Worm (Caenorhabditis elegans) whole organism, L1 larva: Measurements from ENCODE around the gene inx-2.

Experiments used
- aha-1 ChIP-seq: fragments of 150-350 bp; optimal IDR thresholded peaks from 2 replicates; lab custom pipeline; 2014; ENCODE audit warnings: missing biosample characterization, missing genetic modification characterization
- aly-2 ChIP-seq: fragments of 150-350 bp; optimal IDR thresholded peaks from 2 replicates; lab custom pipeline; 2014; ENCODE audit warnings: missing biosample characterization, missing genetic modification characterization
- blmp-1 ChIP-seq: fragments of 150-350 bp; optimal IDR thresholded peaks from 2 replicates; lab custom pipeline; 2014; ENCODE audit warnings: missing biosample characterization, missing genetic modification characterization
- ceh-63 ChIP-seq: fragments of 200-800 bp; sonication (Bioruptor generic); optimal IDR thresholded peaks from 2 replicates; lab custom pipeline; 2018; ENCODE audit warnings: mild to moderate bottlenecking, missing genetic modification characterization, missing compliant biosample characterization
- ces-1 ChIP-seq: fragments of 150-350 bp; optimal IDR thresholded peaks from 2 replicates; lab custom pipeline; 2014; ENCODE audit warnings: missing biosample characterization, missing genetic modification reagents, missing genetic modification characterization
- dsc-1 ChIP-seq: sonication (generic microtip); optimal IDR thresholded peaks from 2 replicates; lab custom pipeline; 2016; ENCODE audit warnings: mild to moderate bottlenecking, missing genetic modification characterization, missing compliant biosample characterization
- efl-1 ChIP-seq, 4 experiments: fragments of 150-350 bp; optimal IDR thresholded peaks in 3 of 4; peaks in 1 of 4; 1 replicate in 1 of 4; 2 replicates in 3 of 4; lab custom pipeline; 2014; ENCODE audit warnings: missing biosample characterization in 2 of 4, missing genetic modification characterization in 2 of 4, missing genetic modification reagents in 2 of 4
- efl-3 ChIP-seq: fragments of 200-800 bp; sonication (Bioruptor generic); optimal IDR thresholded peaks from 2 replicates; lab custom pipeline; 2018; ENCODE audit warnings: mild to moderate bottlenecking, missing genetic modification characterization, missing compliant biosample characterization
- egl-27 ChIP-seq, 2 experiments: fragments of 150-350 bp in 1 of 2; sonication (generic microtip); optimal IDR thresholded peaks; 3 replicates each; lab custom pipeline; 2017 to 2018; ENCODE audit warnings: missing biosample characterization in 2 of 2, missing genetic modification characterization in 2 of 2, missing genetic modification reagents in 2 of 2
- elt-2 ChIP-seq: sonication (generic microtip); optimal IDR thresholded peaks from 2 replicates; lab custom pipeline; 2016; ENCODE audit warnings: missing genetic modification characterization, mild to moderate bottlenecking, inconsistent platforms, missing compliant biosample characterization, missing genetic modification reagents
- ets-5 ChIP-seq: fragments of 200-800 bp; sonication (Bioruptor generic); IDR thresholded peaks from 2 replicates; pipeline ENCODE4 v1.3.6; 2022; ENCODE audit warnings: missing genetic modification characterization, missing compliant biosample characterization
- fkh-8 ChIP-seq: sonication (generic microtip); optimal IDR thresholded peaks from 2 replicates; lab custom pipeline; 2016; ENCODE audit warnings: mild to moderate bottlenecking, missing genetic modification characterization, missing compliant biosample characterization
- isw-1 ChIP-seq: fragments of 200-800 bp; sonication (Bioruptor generic); IDR thresholded peaks from 2 replicates; pipeline ENCODE4 v1.3.6; 2022; ENCODE audit warnings: missing genetic modification characterization, missing compliant biosample characterization
- lin-14 ChIP-seq: fragments of 200-800 bp; sonication (Bioruptor generic); optimal IDR thresholded peaks from 2 replicates; lab custom pipeline; 2018; ENCODE audit warnings: mild to moderate bottlenecking, missing genetic modification characterization, moderate library complexity, missing compliant biosample characterization
- lin-15B ChIP-seq: fragments of 150-350 bp; sonication (generic microtip); optimal IDR thresholded peaks from 3 replicates; lab custom pipeline; 2014; ENCODE audit warnings: missing biosample characterization, missing genetic modification characterization
- lin-35 ChIP-seq, 2 experiments: fragments of 150-350 bp; optimal IDR thresholded peaks; 2 replicates each; lab custom pipeline; 2014; ENCODE audit warnings: missing biosample characterization in 2 of 2, missing genetic modification characterization in 2 of 2, missing genetic modification reagents in 2 of 2
- lsy-2 ChIP-seq, 2 experiments: fragments of 150-350 bp; optimal IDR thresholded peaks; 2 replicates each; lab custom pipeline; 2014; ENCODE audit warnings: missing biosample characterization in 2 of 2, missing genetic modification characterization in 2 of 2
- mep-1 ChIP-seq: fragments of 150-350 bp; optimal IDR thresholded peaks from 2 replicates; lab custom pipeline; 2014; ENCODE audit warnings: missing biosample characterization, missing genetic modification characterization
- nhr-19 ChIP-seq: fragments of 200-800 bp; sonication (Bioruptor generic); conservative IDR thresholded peaks from 2 replicates; pipeline ENCODE4 v1.3.6; 2022; ENCODE audit warnings: missing genetic modification characterization, missing compliant biosample characterization
- nhr-47 ChIP-seq: sonication (generic microtip); optimal IDR thresholded peaks from 2 replicates; lab custom pipeline; 2016; ENCODE audit warnings: mild to moderate bottlenecking, missing genetic modification characterization, moderate library complexity, missing compliant biosample characterization
- nhr-71 ChIP-seq: sonication (generic microtip); optimal IDR thresholded peaks from 2 replicates; lab custom pipeline; 2016; ENCODE audit warnings: mild to moderate bottlenecking, missing genetic modification characterization, moderate library complexity, missing compliant biosample characterization
- nhr-76 ChIP-seq: sonication (generic microtip); optimal IDR thresholded peaks from 2 replicates; lab custom pipeline; 2017; ENCODE audit warnings: missing biosample characterization, missing genetic modification characterization
- nhr-77 ChIP-seq: fragments of 150-350 bp; optimal IDR thresholded peaks from 2 replicates; lab custom pipeline; 2014; ENCODE audit warnings: missing biosample characterization, missing genetic modification characterization
- nhr-85 ChIP-seq: sonication (generic microtip); peaks from one replicate; lab custom pipeline; 2016; ENCODE audit warnings: missing genetic modification characterization, inconsistent platforms, missing compliant biosample characterization
- pax-3 ChIP-seq: fragments of 200-800 bp; sonication (Bioruptor generic); optimal IDR thresholded peaks from 2 replicates; lab custom pipeline; 2018; ENCODE audit warnings: mild to moderate bottlenecking, missing genetic modification characterization, moderate library complexity, missing compliant biosample characterization
- skn-1 ChIP-seq: fragments of 150-350 bp; optimal IDR thresholded peaks from 2 replicates; lab custom pipeline; 2014; ENCODE audit warnings: missing biosample characterization, missing genetic modification characterization
- snpc-4 ChIP-seq: fragments of 150-350 bp; optimal IDR thresholded peaks from 2 replicates; lab custom pipeline; 2014; ENCODE audit warnings: missing biosample characterization, missing genetic modification characterization
- tbx-2 ChIP-seq: sonication (generic microtip); optimal IDR thresholded peaks from 2 replicates; lab custom pipeline; 2016; ENCODE audit warnings: missing genetic modification characterization, missing compliant biosample characterization
- tlp-1 ChIP-seq: fragments of 150-350 bp; optimal IDR thresholded peaks from 2 replicates; lab custom pipeline; 2014; ENCODE audit warnings: missing biosample characterization, missing genetic modification characterization
- unc-30 ChIP-seq: sonication (generic microtip); optimal IDR thresholded peaks from 2 replicates; lab custom pipeline; 2017; ENCODE audit warnings: missing biosample characterization, missing genetic modification characterization
- ztf-4 ChIP-seq: fragments of 150-350 bp; optimal IDR thresholded peaks from 2 replicates; lab custom pipeline; 2014; ENCODE audit warnings: missing biosample characterization, missing genetic modification characterization

The inx-2 gene

DNA sequence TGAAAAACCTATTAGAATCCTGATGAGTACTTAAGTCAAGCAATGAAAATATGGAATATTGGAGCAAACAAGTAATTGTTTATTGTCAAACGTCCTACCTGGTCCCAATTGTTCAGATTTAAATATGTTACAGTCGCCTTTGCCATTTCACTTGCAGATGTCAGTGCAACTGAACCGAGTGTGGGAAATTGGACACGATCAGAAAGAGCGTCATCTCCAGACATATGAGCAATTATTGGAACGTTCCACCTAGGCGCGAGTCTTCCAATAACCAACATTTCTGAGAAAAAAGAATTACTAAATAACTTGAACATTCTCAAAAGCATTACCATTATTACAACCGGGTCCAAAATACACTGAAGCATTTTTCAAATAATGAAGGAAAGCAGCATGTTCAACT lies 40.6 kb upstream of the inx-2 start (continued):
- no peak for TF ChIP-seq isw-1 (GFP tag; lab: Robert Waterston, UW)

DNA sequence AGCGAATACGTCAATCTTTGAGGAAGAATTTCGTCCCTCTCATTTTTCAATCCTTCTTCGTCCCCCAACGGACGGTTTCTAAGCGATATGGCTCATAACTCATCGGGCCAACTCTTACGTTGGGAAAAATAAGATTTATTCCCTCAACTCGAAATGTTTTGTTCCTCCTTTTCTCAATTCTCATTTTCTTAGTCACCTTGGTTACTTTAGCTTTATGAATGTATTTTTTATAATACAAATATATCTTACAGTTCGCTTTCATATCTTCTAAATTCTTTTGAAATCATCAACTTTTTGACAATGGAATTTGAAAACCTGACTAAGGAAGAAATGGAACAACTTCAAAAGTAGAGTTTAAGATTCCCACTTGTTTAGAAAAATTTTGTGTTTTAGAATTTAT lies 32.9 kb upstream of the inx-2 start, which contains the start of gene npr-9:
Gene npr-9 (plus strand): TSS at position 301 of the 400 bp plus-strand sequence.
- TF ChIP-seq nhr-19 (GFP tag; lab: Robert Waterston, UW) (no peak), ces-1 (GFP tag; lab: Kevin White, UChicago) (no peak), skn-1 (tag; lab: Kevin White, UChicago) (no peak), nhr-85 (tag; lab: Kevin White, UChicago) (no peak), ceh-63 (GFP tag; lab: Kevin White, UChicago) (no peak), mep-1 (tag; lab: Kevin White, UChicago) (no peak), egl-27 (tag; optimal IDR thresholded peaks at IDR 0.05; lab: Kevin White, UChicago) (no peak), dsc-1 (no peak), ets-5 (no peak), lsy-2 (tag; optimal IDR thresholded peaks at IDR 0.05; lab: Kevin White, UChicago) (no peak), nhr-47 (tag; lab: Kevin White, UChicago) (no peak), nhr-77 (no peak), snpc-4 (no peak), tlp-1 (no peak)

DNA sequence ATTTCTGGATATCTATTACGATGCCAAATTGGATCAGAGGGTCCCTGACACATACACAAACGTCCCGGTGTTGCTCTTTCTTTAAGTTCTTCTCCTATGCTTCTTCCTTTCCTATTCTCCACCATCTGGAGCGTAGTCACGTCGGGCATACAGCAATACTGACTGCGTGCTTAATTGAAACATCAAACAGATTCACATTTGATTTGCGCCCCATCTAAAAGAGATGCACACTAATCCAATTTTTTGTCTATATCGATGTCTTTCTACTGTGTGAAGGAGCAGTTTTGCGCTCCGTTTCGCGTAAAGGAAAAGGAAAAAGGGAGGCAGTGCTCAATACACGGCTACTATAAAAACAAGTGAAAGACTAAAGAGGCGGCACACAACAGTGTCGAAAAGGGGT lies 32.2 kb upstream of the inx-2 start:
- peak; percentile 63 for TF ChIP-seq lin-14 (GFP tag; lab: Kevin White, UChicago)
- no peak for TF ChIP-seq efl-1 (optimal IDR thresholded peaks at IDR 0.05; lab: Kevin White, UChicago)
- TF ChIP-seq efl-1 (GFP tag; optimal IDR thresholded peaks at IDR 0.05 in 1 of 2; lab: Kevin White, UChicago): peak in 1 of 2 experiments; percentile 53
- no peak for TF ChIP-seq aha-1 (tag; lab: Kevin White, UChicago)
- no peak for TF ChIP-seq nhr-71 (tag; lab: Kevin White, UChicago)

DNA sequence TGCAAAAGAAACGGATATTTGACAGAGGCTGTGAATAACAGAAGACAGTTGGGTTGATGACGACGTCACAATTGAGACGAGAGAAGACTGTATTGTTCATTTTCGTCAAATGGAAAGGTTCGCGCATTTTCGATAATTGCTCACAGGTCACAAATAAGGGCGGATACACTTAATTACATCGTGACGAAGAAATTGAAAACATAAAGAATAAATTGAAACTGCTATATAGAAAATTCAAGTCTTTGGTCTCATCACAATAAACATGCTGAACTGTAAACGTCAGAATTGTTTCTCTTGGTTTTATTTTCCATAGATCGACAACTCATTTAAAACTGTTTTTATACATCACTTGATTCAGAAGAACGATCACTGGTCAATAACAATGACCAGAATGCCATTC lies 30.3 kb upstream of the inx-2 start, which contains the start of gene ZK455.5:
Gene ZK455.5 (minus strand): TSS at position 101 of the 400 bp plus-strand sequence.
- TF ChIP-seq nhr-76 (tag; lab: Kevin White, UChicago) (no peak), nhr-19 (GFP tag; lab: Robert Waterston, UW) (no peak), unc-30 (no peak), pax-3 (tag; lab: Kevin White, UChicago) (no peak), egl-27 (tag; optimal IDR thresholded peaks at IDR 0.05; lab: Kevin White, UChicago) (no peak), blmp-1 (tag; lab: Kevin White, UChicago) (peak; percentile 14), lin-15B (tag; lab: Kevin White, UChicago) (no peak), aly-2 (tag; lab: Kevin White, UChicago) (no peak), lin-35 (GFP tag; optimal IDR thresholded peaks at IDR 0.05; lab: Kevin White, UChicago) (no peak)

DNA sequence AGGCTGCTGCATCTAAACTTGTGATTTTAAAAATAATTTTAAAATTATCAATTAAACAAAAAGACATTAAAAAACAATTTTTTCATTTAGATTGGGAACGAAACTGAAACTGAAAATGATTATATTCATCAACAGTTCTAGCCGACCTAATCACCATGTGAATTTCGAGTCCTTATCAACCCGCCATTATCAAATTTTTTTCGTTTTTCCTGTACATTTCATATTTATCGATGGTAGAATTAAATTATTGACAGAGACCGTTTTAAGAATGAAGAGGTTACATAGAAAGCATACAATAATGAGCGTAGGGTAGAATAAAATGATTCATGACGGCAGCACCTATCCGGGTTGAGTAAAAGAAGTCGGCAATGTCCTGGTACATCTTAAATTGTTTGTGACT lies 27.7 kb upstream of the inx-2 start, which contains the start of gene asm-2:
Gene asm-2 (minus strand): TSS at position 12 of the 400 bp plus-strand sequence.
- no peak for TF ChIP-seq ztf-4 (tag; lab: Kevin White, UChicago)
- TF ChIP-seq elt-2 (tag; lab: Kevin White, UChicago): peak; percentile 73
- TF ChIP-seq lin-14 (GFP tag; lab: Kevin White, UChicago): peak; percentile 5
- TF ChIP-seq, all 84 proteins: peak for 2

DNA sequence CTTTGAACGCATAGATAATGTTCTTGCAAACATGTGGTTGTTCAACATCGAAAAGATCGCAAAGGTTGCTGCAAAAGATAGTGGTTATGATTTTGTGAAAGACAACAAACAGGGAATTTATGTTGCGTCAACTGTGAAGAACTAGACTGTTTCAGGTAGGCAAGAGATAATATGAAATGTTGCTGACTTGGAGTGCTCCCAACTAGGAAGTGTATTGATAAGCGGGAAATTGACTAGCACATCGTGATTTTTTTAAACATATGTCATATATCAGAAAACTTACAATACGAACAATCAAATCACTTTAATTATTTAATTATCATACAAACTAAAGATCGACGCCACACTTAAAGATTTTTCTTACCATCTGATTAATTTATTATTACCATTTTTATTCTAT lies 26.7 kb upstream of the inx-2 start:
- TF ChIP-seq efl-3 (GFP tag; lab: Kevin White, UChicago): no peak
- no peak for TF ChIP-seq fkh-8 (tag; lab: Kevin White, UChicago)
- TF ChIP-seq elt-2 (tag; lab: Kevin White, UChicago): peak; percentile 3
- no peak for TF ChIP-seq tbx-2
